Fruit fly (Drosophila melanogaster) whole organism, embryonic: ENCODE data around the gene Desat1.

ENCODE experiments used
- Abd-B ChIP-seq: fragments of 200-800 bp; sonication (Bioruptor generic); optimal IDR thresholded peaks from 2 replicates; lab custom pipeline; 2018; ENCODE audit warnings: missing biosample characterization, mild to moderate bottlenecking, missing genetic modification characterization, moderate library complexity
- Atf6 ChIP-seq: fragments of 200-800 bp; sonication (Bioruptor generic); IDR thresholded peaks from 2 replicates; pipeline ENCODE4 v1.3.6; 2022; ENCODE audit warnings: missing biosample characterization, missing genetic modification characterization
- CG1024 ChIP-seq: fragments of 200-800 bp; sonication (Bioruptor generic); IDR thresholded peaks from 2 replicates; pipeline ENCODE4 v1.3.6; 2022; ENCODE audit warnings: missing biosample characterization, missing genetic modification characterization
- CG11696 ChIP-seq: fragments of 200-800 bp; sonication (Bioruptor generic); IDR thresholded peaks from 2 replicates; pipeline ENCODE4 v1.3.6; 2022; ENCODE audit warnings: missing biosample characterization, missing genetic modification characterization
- CG14014 ChIP-seq: fragments of 200-800 bp; sonication (Bioruptor generic); IDR thresholded peaks from 2 replicates; pipeline ENCODE4 v1.3.6; 2022; ENCODE audit warnings: missing biosample characterization, missing genetic modification characterization
- CG16813 ChIP-seq: fragments of 200-800 bp; sonication (Bioruptor generic); IDR thresholded peaks from 3 replicates; pipeline ENCODE4 v1.3.6; 2022; ENCODE audit warnings: missing biosample characterization, missing genetic modification characterization; ENCODE audit not compliant: partially characterized antibody
- CG17361 ChIP-seq: fragments of 200-800 bp; sonication (Bioruptor generic); IDR thresholded peaks from 3 replicates; pipeline ENCODE4 v1.3.6; 2022; ENCODE audit warnings: missing biosample characterization, missing genetic modification characterization
- CG2116 ChIP-seq: fragments of 200-800 bp; sonication (Bioruptor generic); optimal IDR thresholded peaks from 3 replicates; lab custom pipeline; 2018; ENCODE audit warnings: missing biosample characterization, mild to moderate bottlenecking, missing genetic modification characterization
- CG31388 ChIP-seq: fragments of 200-800 bp; sonication (Bioruptor generic); optimal IDR thresholded peaks from 2 replicates; lab custom pipeline; 2016; ENCODE audit warnings: missing biosample characterization, missing genetic modification characterization
- CG3281 ChIP-seq: fragments of 200-800 bp; sonication (Bioruptor generic); optimal IDR thresholded peaks from 3 replicates; lab custom pipeline; 2017; ENCODE audit warnings: missing biosample characterization, mild to moderate bottlenecking, missing genetic modification characterization
- CG42726 ChIP-seq: fragments of 200-800 bp; sonication (Bioruptor generic); IDR thresholded peaks from 2 replicates; pipeline ENCODE4 v1.3.6; 2022; ENCODE audit warnings: missing biosample characterization, missing genetic modification characterization; ENCODE audit not compliant: partially characterized antibody
- CG4404 ChIP-seq: fragments of 200-800 bp; sonication (Bioruptor generic); IDR thresholded peaks from 2 replicates; pipeline ENCODE4 v1.3.6; 2022; ENCODE audit warnings: missing biosample characterization, missing genetic modification characterization
- CG4617 ChIP-seq: fragments of 200-800 bp; sonication (Bioruptor generic); optimal IDR thresholded peaks from 3 replicates; lab custom pipeline; 2016; ENCODE audit warnings: missing biosample characterization, missing genetic modification characterization, borderline replicate concordance
- CG4730 ChIP-seq: fragments of 200-800 bp; sonication (Bioruptor generic); IDR thresholded peaks from 2 replicates; pipeline ENCODE4 v1.3.6; 2022; ENCODE audit warnings: missing biosample characterization, missing genetic modification characterization
- CG5953 ChIP-seq: fragments of 200-800 bp; sonication (Bioruptor generic); IDR thresholded peaks from 2 replicates; pipeline ENCODE4 v1.3.6; 2022; ENCODE audit warnings: missing biosample characterization, missing genetic modification characterization
- CG6854 ChIP-seq: fragments of 200-800 bp; sonication (Bioruptor generic); optimal IDR thresholded peaks from 3 replicates; lab custom pipeline; 2017; ENCODE audit warnings: missing biosample characterization, mild to moderate bottlenecking, missing genetic modification characterization
- CG7271 ChIP-seq: fragments of 200-800 bp; sonication (Bioruptor generic); optimal IDR thresholded peaks from 2 replicates; lab custom pipeline; 2018; ENCODE audit warnings: missing biosample characterization, mild to moderate bottlenecking, missing genetic modification characterization, moderate library complexity
- CG8089 ChIP-seq: fragments of 200-800 bp; sonication (Bioruptor generic); optimal IDR thresholded peaks from 3 replicates; lab custom pipeline; 2016; ENCODE audit warnings: missing biosample characterization, missing genetic modification characterization
- CrebB ChIP-seq: fragments of 200-800 bp; sonication (Bioruptor generic); optimal IDR thresholded peaks from 3 replicates; lab custom pipeline; 2018; ENCODE audit warnings: missing biosample characterization, mild to moderate bottlenecking, missing genetic modification characterization
- Dbx ChIP-seq: fragments of 200-800 bp; sonication (Bioruptor generic); IDR thresholded peaks from 3 replicates; pipeline ENCODE4 v1.3.6; 2022; ENCODE audit warnings: missing biosample characterization, missing genetic modification characterization
- Deaf1 ChIP-seq: fragments of 200-800 bp; optimal IDR thresholded peaks from 3 replicates; lab custom pipeline; 2019; ENCODE audit warnings: missing biosample characterization, mild to moderate bottlenecking, missing genetic modification characterization, moderate library complexity
- Elba2 ChIP-seq: fragments of 200-800 bp; sonication (Bioruptor generic); optimal IDR thresholded peaks from 3 replicates; lab custom pipeline; 2016; ENCODE audit warnings: missing biosample characterization, missing genetic modification characterization
- HLH4C ChIP-seq: fragments of 200-800 bp; sonication (Bioruptor generic); IDR thresholded peaks from 3 replicates; pipeline ENCODE4 v1.3.6; 2022; ENCODE audit warnings: missing biosample characterization, missing genetic modification characterization; ENCODE audit not compliant: partially characterized antibody
- Lhr ChIP-seq: fragments of 200-800 bp; sonication (Bioruptor generic); optimal IDR thresholded peaks from 3 replicates; lab custom pipeline; 2017; ENCODE audit warnings: mild to moderate bottlenecking, missing biosample characterization, missing genetic modification reagents, missing genetic modification characterization
- Meics ChIP-seq: fragments of 200-800 bp; sonication (Bioruptor generic); optimal IDR thresholded peaks from 2 replicates; lab custom pipeline; 2017; ENCODE audit warnings: missing biosample characterization, mild to moderate bottlenecking, missing genetic modification characterization
- Nf-YA ChIP-seq: fragments of 200-800 bp; sonication (Bioruptor generic); IDR thresholded peaks from 2 replicates; pipeline ENCODE4 v1.3.6; 2022; ENCODE audit warnings: missing biosample characterization, missing genetic modification characterization
- Optix ChIP-seq: fragments of 200-800 bp; sonication (Bioruptor generic); IDR thresholded peaks from 3 replicates; pipeline ENCODE4 v1.3.6; 2022; ENCODE audit warnings: missing biosample characterization, missing genetic modification characterization
- Ravus ChIP-seq: fragments of 200-800 bp; sonication (Bioruptor generic); IDR thresholded peaks from 2 replicates; pipeline ENCODE4 v1.3.6; 2022; ENCODE audit warnings: missing biosample characterization, missing genetic modification characterization
- Side ChIP-seq: fragments of 200-800 bp; sonication (Bioruptor generic); optimal IDR thresholded peaks from 2 replicates; lab custom pipeline; 2016; ENCODE audit warnings: missing biosample characterization, missing genetic modification characterization
- Sry-β ChIP-seq: fragments of 200-800 bp; sonication (Bioruptor generic); optimal IDR thresholded peaks from 2 replicates; lab custom pipeline; 2018; ENCODE audit warnings: missing biosample characterization, mild to moderate bottlenecking, missing genetic modification characterization, moderate library complexity
- Sry-δ ChIP-seq: fragments of 200-800 bp; sonication (Bioruptor generic); optimal IDR thresholded peaks from 2 replicates; lab custom pipeline; 2016; ENCODE audit warnings: missing biosample characterization, missing genetic modification characterization
- Xbp1 ChIP-seq: fragments of 200-800 bp; sonication (Bioruptor generic); optimal IDR thresholded peaks from 3 replicates; lab custom pipeline; 2016; ENCODE audit warnings: missing biosample characterization, mild to moderate bottlenecking, missing genetic modification characterization
- bcd ChIP-seq: fragments of 200-800 bp; sonication (Bioruptor generic); optimal IDR thresholded peaks from 2 replicates; lab custom pipeline; 2017; ENCODE audit warnings: missing biosample characterization, mild to moderate bottlenecking, missing genetic modification characterization
- btn ChIP-seq: fragments of 200-800 bp; sonication (Bioruptor generic); optimal IDR thresholded peaks from 2 replicates; lab custom pipeline; 2016; ENCODE audit warnings: missing biosample characterization, missing genetic modification characterization
- dmrt99B ChIP-seq: fragments of 200-800 bp; sonication (Bioruptor generic); optimal IDR thresholded peaks from 2 replicates; lab custom pipeline; 2018; ENCODE audit warnings: missing biosample characterization, mild to moderate bottlenecking, missing genetic modification characterization, moderate library complexity
- fd3F ChIP-seq: fragments of 200-800 bp; sonication (Bioruptor generic); optimal IDR thresholded peaks from 2 replicates; lab custom pipeline; 2018; ENCODE audit warnings: missing biosample characterization, mild to moderate bottlenecking, missing genetic modification characterization, moderate library complexity
- hb ChIP-seq: fragments of 200-800 bp; sonication (Bioruptor generic); IDR thresholded peaks from 3 replicates; pipeline ENCODE4 v1.3.6; 2022; ENCODE audit warnings: missing biosample characterization, missing genetic modification characterization; ENCODE audit not compliant: partially characterized antibody
- kah ChIP-seq: fragments of 200-800 bp; sonication (Bioruptor generic); optimal IDR thresholded peaks from 2 replicates; lab custom pipeline; 2018; ENCODE audit warnings: missing biosample characterization, mild to moderate bottlenecking, missing genetic modification characterization
- kay ChIP-seq: fragments of 200-800 bp; sonication (Bioruptor generic); optimal IDR thresholded peaks from 2 replicates; lab custom pipeline; 2016; ENCODE audit warnings: missing biosample characterization, missing genetic modification characterization
- lab ChIP-seq: fragments of 200-800 bp; sonication (Bioruptor generic); optimal IDR thresholded peaks from 3 replicates; lab custom pipeline; 2017; ENCODE audit warnings: missing biosample characterization, missing genetic modification characterization, mild to moderate bottlenecking, moderate library complexity, missing genetic modification reagents
- lilli ChIP-seq: fragments of 200-800 bp; sonication (Bioruptor generic); optimal IDR thresholded peaks from 3 replicates; lab custom pipeline; 2016; ENCODE audit warnings: missing biosample characterization, missing genetic modification characterization
- mld ChIP-seq: fragments of 200-800 bp; sonication (Bioruptor generic); IDR thresholded peaks from 3 replicates; pipeline ENCODE4 v1.3.6; 2022; ENCODE audit warnings: missing biosample characterization, missing genetic modification characterization; ENCODE audit not compliant: partially characterized antibody
- peb ChIP-seq: fragments of 200-800 bp; sonication (Bioruptor generic); IDR thresholded peaks from 2 replicates; pipeline ENCODE4 v1.3.6; 2022; ENCODE audit warnings: missing biosample characterization, missing genetic modification characterization
- phol ChIP-seq: fragments of 200-800 bp; sonication (Bioruptor generic); optimal IDR thresholded peaks from 3 replicates; lab custom pipeline; 2018; ENCODE audit warnings: missing biosample characterization, mild to moderate bottlenecking, missing genetic modification characterization, moderate library complexity
- sens-2 ChIP-seq: fragments of 200-800 bp; sonication (Bioruptor generic); IDR thresholded peaks from 2 replicates; pipeline ENCODE4 v1.3.6; 2022; ENCODE audit warnings: missing biosample characterization, missing genetic modification characterization
- seq ChIP-seq: fragments of 200-800 bp; sonication (Bioruptor generic); IDR thresholded peaks from 2 replicates; pipeline ENCODE4 v1.3.6; 2022; ENCODE audit warnings: missing biosample characterization, missing genetic modification characterization
- stwl ChIP-seq: fragments of 200-800 bp; sonication (Bioruptor generic); optimal IDR thresholded peaks from 3 replicates; lab custom pipeline; 2018; ENCODE audit warnings: missing biosample characterization, mild to moderate bottlenecking, missing genetic modification characterization, moderate library complexity
- tx ChIP-seq: fragments of 200-800 bp; sonication (Bioruptor generic); optimal IDR thresholded peaks from 2 replicates; lab custom pipeline; 2016; ENCODE audit warnings: missing biosample characterization, missing genetic modification characterization
- zen2 ChIP-seq: fragments of 200-800 bp; sonication (Bioruptor generic); IDR thresholded peaks from 3 replicates; pipeline ENCODE4 v1.3.6; 2022; ENCODE audit warnings: missing biosample characterization, missing genetic modification characterization; ENCODE audit not compliant: partially characterized antibody

Gene Desat1

DNA sequence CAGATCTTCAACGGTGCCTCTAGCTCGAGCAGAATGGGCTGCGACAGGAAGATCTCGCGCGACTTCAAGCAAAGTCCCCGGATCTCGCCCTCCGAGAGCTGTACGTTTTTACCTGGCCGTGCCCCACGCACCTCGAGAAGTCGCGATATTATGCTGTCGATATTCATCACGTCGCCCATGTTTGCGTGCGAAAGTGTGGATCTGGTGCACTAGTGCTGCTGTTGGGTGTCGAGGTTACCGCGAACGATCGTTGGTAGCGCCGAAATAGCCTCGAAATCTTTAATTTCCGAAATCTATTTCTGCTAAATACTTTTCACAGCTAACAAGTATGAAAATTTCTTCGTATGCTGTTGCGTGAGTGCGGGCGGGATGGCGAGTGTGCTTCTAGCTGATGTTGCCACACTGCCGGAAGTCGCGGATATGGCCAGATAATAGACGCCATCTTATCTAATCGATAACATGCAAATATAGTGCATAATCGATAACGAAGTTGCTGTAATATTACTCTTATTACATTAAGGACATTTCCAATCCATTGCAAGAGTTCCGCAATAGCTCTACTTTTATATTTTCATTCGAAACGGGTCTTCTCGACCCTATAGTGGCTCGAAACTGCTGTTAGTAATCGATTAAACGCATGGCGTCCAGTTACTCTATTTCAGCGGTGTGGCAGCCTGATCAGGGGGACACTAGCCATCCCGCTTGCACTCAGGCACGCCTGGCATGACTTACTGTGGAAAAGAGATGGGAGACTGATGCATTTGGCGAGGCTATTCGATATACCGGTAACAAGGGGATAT, 13.7 kb upstream of the Desat1 start, which contains the start of gene Pp1-87B (continued):
- TF ChIP-seq CG42726 (no peak; the same call in 1 of the 2 replicates), seq (GFP tag; lab: Robert Waterston, UW) (no peak), CG4404 (GFP tag; lab: Robert Waterston, UW) (no peak), Xbp1 (GFP tag; lab: Kevin White, UChicago) (peak; percentile 4), CG5953 (GFP tag; lab: Robert Waterston, UW) (no peak), Elba2 (peak; percentile 98), CG16813 (GFP tag; lab: Robert Waterston, UW) (peak; percentile 55; the same call in 1 of the 3 replicates), fd3F (GFP tag; lab: Kevin White, UChicago) (no peak), Dbx (GFP tag; lab: Robert Waterston, UW) (no peak), tx (GFP tag; lab: Kevin White, UChicago) (no peak), CG6854 (GFP tag; lab: Kevin White, UChicago) (no peak), phol (peak; percentile 100), Ravus (no peak), bcd (GFP tag; lab: Kevin White, UChicago) (peak; percentile 15), stwl (tag; lab: Kevin White, UChicago) (peak; percentile 46), CG2116 (GFP tag; lab: Kevin White, UChicago) (peak; percentile 66), lilli (GFP tag; lab: Kevin White, UChicago) (no peak), zen2 (GFP tag; lab: Robert Waterston, UW) (no peak), Side (GFP tag; lab: Kevin White, UChicago) (peak; percentile 32), Meics (GFP tag; lab: Kevin White, UChicago) (peak; percentile 56), kah (GFP tag; lab: Kevin White, UChicago) (no peak), CG4730 (GFP tag; lab: Robert Waterston, UW) (no peak), Sry-β (GFP tag; lab: Kevin White, UChicago) (no peak), CG31388 (GFP tag; lab: Kevin White, UChicago) (no peak), kay (GFP tag; lab: Kevin White, UChicago) (no peak), HLH4C (GFP tag; lab: Robert Waterston, UW) (peak; percentile 66; the same call in 2 of the 3 replicates), Optix (GFP tag; lab: Robert Waterston, UW) (no peak), CG8089 (GFP tag; lab: Kevin White, UChicago) (no peak), CG1024 (no peak), mld (no peak), hb (GFP tag; lab: Robert Waterston, UW) (no peak), lab (GFP tag; lab: Kevin White, UChicago) (no peak), CG11696 (GFP tag; lab: Robert Waterston, UW) (no peak), CG4617 (GFP tag; lab: Kevin White, UChicago) (no peak), CG14014 (GFP tag; lab: Robert Waterston, UW) (no peak), CG3281 (no peak), sens-2 (GFP tag; lab: Robert Waterston, UW) (no peak), peb (GFP tag; lab: Robert Waterston, UW) (no peak), Abd-B (GFP tag; lab: Kevin White, UChicago) (peak; percentile 30), btn (GFP tag; lab: Kevin White, UChicago) (no peak), CrebB (tag; lab: Kevin White, UChicago) (no peak), Nf-YA (GFP tag; lab: Robert Waterston, UW) (no peak), Deaf1 (no peak), dmrt99B (tag; lab: Kevin White, UChicago) (no peak), Atf6 (GFP tag; lab: Robert Waterston, UW) (no peak), Lhr (peak; percentile 85), CG17361 (GFP tag; lab: Robert Waterston, UW) (peak; percentile 80), CG7271 (tag; lab: Kevin White, UChicago) (no peak), Sry-δ (GFP tag; lab: Kevin White, UChicago) (peak; percentile 75)
